Fruit fly (Drosophila melanogaster) whole organism, prepupa: Measurements from ENCODE around the gene CG10428.

Experiments used
- Blimp-1 ChIP-seq: fragments of 200-800 bp; sonication (Bioruptor generic); optimal IDR thresholded peaks from 3 replicates; lab custom pipeline; 2017; ENCODE audit warnings: missing biosample characterization, missing genetic modification characterization, mild to moderate bottlenecking, moderate library complexity, missing genetic modification reagents
- CG10631 ChIP-seq: fragments of 200-800 bp; sonication (Bioruptor generic); optimal IDR thresholded peaks from 2 replicates; lab custom pipeline; 2016; ENCODE audit warnings: missing biosample characterization, missing genetic modification characterization
- CG11902 ChIP-seq: fragments of 200-800 bp; sonication (Bioruptor generic); optimal IDR thresholded peaks from 3 replicates; lab custom pipeline; 2016; ENCODE audit warnings: missing biosample characterization, missing genetic modification characterization
- CG15336 ChIP-seq: fragments of 200-800 bp; sonication (Bioruptor generic); IDR thresholded peaks from 2 replicates; pipeline ENCODE4 v1.3.6; 2022; ENCODE audit warnings: missing biosample characterization, missing genetic modification characterization
- CG16779 ChIP-seq: fragments of 200-800 bp; sonication (Bioruptor generic); optimal IDR thresholded peaks from 3 replicates; lab custom pipeline; 2017; ENCODE audit warnings: missing biosample characterization, mild to moderate bottlenecking, missing genetic modification characterization
- CG3032 ChIP-seq: fragments of 200-800 bp; optimal IDR thresholded peaks from 2 replicates; lab custom pipeline; 2019; ENCODE audit warnings: missing biosample characterization, mild to moderate bottlenecking, missing genetic modification characterization, moderate library complexity
- CG31627 ChIP-seq: fragments of 200-800 bp; sonication (Bioruptor generic); optimal IDR thresholded peaks from 3 replicates; lab custom pipeline; 2016; ENCODE audit warnings: missing biosample characterization, missing genetic modification characterization
- CG34406 ChIP-seq: fragments of 200-800 bp; sonication (Bioruptor generic); optimal IDR thresholded peaks from 3 replicates; lab custom pipeline; 2016; ENCODE audit warnings: missing biosample characterization, missing genetic modification characterization
- CG3919 ChIP-seq: fragments of 200-800 bp; sonication (Bioruptor generic); optimal IDR thresholded peaks from 3 replicates; lab custom pipeline; 2016; ENCODE audit warnings: missing biosample characterization, missing genetic modification characterization
- CG4318 ChIP-seq: fragments of 200-800 bp; sonication (Bioruptor generic); optimal IDR thresholded peaks from 3 replicates; lab custom pipeline; 2017; ENCODE audit warnings: missing biosample characterization, mild to moderate bottlenecking, missing genetic modification characterization
- CG6792 ChIP-seq: fragments of 200-800 bp; sonication (Bioruptor generic); optimal IDR thresholded peaks from 3 replicates; lab custom pipeline; 2016; ENCODE audit warnings: missing biosample characterization, missing genetic modification characterization
- CG8319 ChIP-seq: fragments of 200-800 bp; sonication (Bioruptor generic); optimal IDR thresholded peaks from 3 replicates; lab custom pipeline; 2016; ENCODE audit warnings: missing biosample characterization, missing genetic modification characterization
- CG9139 ChIP-seq: fragments of 200-800 bp; sonication (Bioruptor generic); optimal IDR thresholded peaks from 3 replicates; lab custom pipeline; 2017; ENCODE audit warnings: missing biosample characterization, mild to moderate bottlenecking, missing genetic modification characterization
- Eip75B ChIP-seq: fragments of 200-800 bp; sonication (Bioruptor generic); optimal IDR thresholded peaks from 3 replicates; lab custom pipeline; 2016; ENCODE audit warnings: missing biosample characterization, missing genetic modification characterization
- Eip78C ChIP-seq: fragments of 200-800 bp; sonication (Bioruptor generic); peaks from one replicate; lab custom pipeline; 2016; ENCODE audit warnings: missing biosample characterization, missing genetic modification characterization
- Eip93F ChIP-seq: fragments of 200-800 bp; sonication (Bioruptor generic); optimal IDR thresholded peaks from 2 replicates; lab custom pipeline; 2016; ENCODE audit warnings: missing biosample characterization, mild to moderate bottlenecking, missing genetic modification characterization
- Ets21C ChIP-seq: fragments of 200-800 bp; sonication (Bioruptor generic); optimal IDR thresholded peaks from 3 replicates; lab custom pipeline; 2016; ENCODE audit warnings: missing biosample characterization, missing genetic modification characterization
- Ets96B ChIP-seq: fragments of 200-800 bp; optimal IDR thresholded peaks from 2 replicates; lab custom pipeline; 2019; ENCODE audit warnings: missing biosample characterization, mild to moderate bottlenecking, missing genetic modification characterization, moderate library complexity
- Gug ChIP-seq: fragments of 200-800 bp; sonication (Bioruptor generic); IDR thresholded peaks from 2 replicates; pipeline ENCODE4 v1.3.6; 2022; ENCODE audit warnings: missing biosample characterization, missing genetic modification characterization
- Hr38 ChIP-seq: sonication (Bioruptor generic); optimal IDR thresholded peaks from 2 replicates; lab custom pipeline; 2016; ENCODE audit warnings: missing biosample characterization, missing genetic modification characterization
- Lpt ChIP-seq: fragments of 200-800 bp; sonication (Bioruptor generic); optimal IDR thresholded peaks from 3 replicates; lab custom pipeline; 2016; ENCODE audit warnings: missing biosample characterization, missing genetic modification characterization
- Met ChIP-seq: fragments of 200-800 bp; sonication (Bioruptor generic); optimal IDR thresholded peaks from 3 replicates; lab custom pipeline; 2016; ENCODE audit warnings: missing biosample characterization, missing genetic modification characterization
- OdsH ChIP-seq: fragments of 200-800 bp; sonication (Bioruptor generic); optimal IDR thresholded peaks from 3 replicates; lab custom pipeline; 2016; ENCODE audit warnings: missing biosample characterization, missing genetic modification characterization
- Smox ChIP-seq: fragments of 200-800 bp; sonication (Bioruptor generic); optimal IDR thresholded peaks from 3 replicates; lab custom pipeline; 2016; ENCODE audit warnings: missing biosample characterization, missing genetic modification characterization
- Sox14 ChIP-seq: fragments of 200-800 bp; sonication (Bioruptor generic); optimal IDR thresholded peaks from 3 replicates; lab custom pipeline; 2016; ENCODE audit warnings: missing biosample characterization, missing genetic modification characterization
- Sox15 ChIP-seq: fragments of 200-800 bp; sonication (Bioruptor generic); optimal IDR thresholded peaks from 3 replicates; lab custom pipeline; 2016; ENCODE audit warnings: missing biosample characterization, missing genetic modification characterization
- achi ChIP-seq: fragments of 200-800 bp; sonication (Bioruptor generic); optimal IDR thresholded peaks from 3 replicates; lab custom pipeline; 2016; ENCODE audit warnings: missing biosample characterization, missing genetic modification characterization
- dac ChIP-seq: fragments of 200-800 bp; sonication (Bioruptor generic); optimal IDR thresholded peaks from 2 replicates; lab custom pipeline; 2017; ENCODE audit warnings: missing biosample characterization, mild to moderate bottlenecking, missing genetic modification characterization
- dsx ChIP-seq: fragments of 200-800 bp; optimal IDR thresholded peaks from 3 replicates; lab custom pipeline; 2019; ENCODE audit warnings: missing biosample characterization, mild to moderate bottlenecking, missing genetic modification characterization, moderate library complexity; ENCODE audit not compliant: poor library complexity, severe bottlenecking
- esn ChIP-seq: fragments of 200-800 bp; sonication (Bioruptor generic); optimal IDR thresholded peaks from 2 replicates; lab custom pipeline; 2016; ENCODE audit warnings: missing biosample characterization, mild to moderate bottlenecking, missing genetic modification characterization, moderate library complexity
- fd59A ChIP-seq: fragments of 200-800 bp; sonication (Bioruptor generic); optimal IDR thresholded peaks from 2 replicates; lab custom pipeline; 2017; ENCODE audit warnings: missing biosample characterization, mild to moderate bottlenecking, missing genetic modification characterization, missing genetic modification reagents
- fkh ChIP-seq: fragments of 200-800 bp; sonication (Bioruptor generic); optimal IDR thresholded peaks from 3 replicates; lab custom pipeline; 2017; ENCODE audit warnings: missing biosample characterization, mild to moderate bottlenecking, missing genetic modification characterization, moderate library complexity
- lz ChIP-seq: fragments of 200-800 bp; sonication (Bioruptor generic); optimal IDR thresholded peaks from 3 replicates; lab custom pipeline; 2016; ENCODE audit warnings: missing biosample characterization, missing genetic modification characterization
- pdm3 ChIP-seq: fragments of 200-800 bp; sonication (Bioruptor generic); optimal IDR thresholded peaks from 3 replicates; lab custom pipeline; 2016; ENCODE audit warnings: missing biosample characterization, missing genetic modification characterization
- spab ChIP-seq: fragments of 200-800 bp; sonication (Bioruptor generic); optimal IDR thresholded peaks from 2 replicates; lab custom pipeline; 2017; ENCODE audit warnings: missing biosample characterization, mild to moderate bottlenecking, missing genetic modification characterization, missing genetic modification reagents
- ss ChIP-seq, 2 experiments: fragments of 200-800 bp; sonication (Bioruptor generic); optimal IDR thresholded peaks; 2 replicates in 1 of 2; 3 replicates in 1 of 2; lab custom pipeline; 2017 to 2018; ENCODE audit warnings: mild to moderate bottlenecking in 2 of 2, missing biosample characterization in 2 of 2, missing genetic modification characterization in 2 of 2, moderate library complexity in 1 of 2
- topi ChIP-seq: fragments of 200-800 bp; sonication (Bioruptor generic); optimal IDR thresholded peaks from 3 replicates; lab custom pipeline; 2016; ENCODE audit warnings: missing biosample characterization, missing genetic modification characterization
- vri ChIP-seq: fragments of 200-800 bp; sonication (Bioruptor generic); optimal IDR thresholded peaks from 3 replicates; lab custom pipeline; 2016; ENCODE audit warnings: missing biosample characterization, mild to moderate bottlenecking, missing genetic modification characterization

The CG10428 gene

DNA sequence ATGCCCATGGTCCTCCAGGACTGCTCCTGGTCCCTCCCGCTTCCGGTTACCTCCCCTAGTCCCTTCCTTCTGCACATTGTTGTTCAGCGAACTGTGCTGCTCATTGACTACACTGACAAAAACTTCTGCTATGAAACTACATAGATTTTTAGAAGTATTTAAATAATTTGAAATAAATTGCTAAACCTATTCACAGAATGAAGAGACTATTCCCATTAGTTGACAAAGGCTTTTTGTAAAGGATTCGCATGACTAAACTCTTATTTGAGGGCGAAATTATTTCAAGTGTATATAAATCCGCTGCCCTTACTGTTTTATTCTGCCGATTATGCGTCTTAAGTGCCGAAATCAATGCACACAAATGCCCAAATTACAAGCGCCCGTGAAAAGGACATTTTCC lies 27.4 kb upstream of the CG10428 start (continued):
- TF ChIP-seq topi (GFP tag; lab: Kevin White, UChicago) = peak; percentile 15
- TF ChIP-seq spab (GFP tag; lab: Kevin White, UChicago) = no peak
- TF ChIP-seq CG34406 (GFP tag; lab: Kevin White, UChicago) = peak; percentile 9
- no peak for TF ChIP-seq CG8319 (GFP tag; lab: Kevin White, UChicago)
- peak; percentile 18 for TF ChIP-seq Ets96B
- peak; percentile 46 for TF ChIP-seq Smox
- peak; percentile 18 for TF ChIP-seq CG3919 (GFP tag; lab: Kevin White, UChicago)
- peak; percentile 71 for TF ChIP-seq Eip78C (GFP tag; lab: Kevin White, UChicago)

DNA sequence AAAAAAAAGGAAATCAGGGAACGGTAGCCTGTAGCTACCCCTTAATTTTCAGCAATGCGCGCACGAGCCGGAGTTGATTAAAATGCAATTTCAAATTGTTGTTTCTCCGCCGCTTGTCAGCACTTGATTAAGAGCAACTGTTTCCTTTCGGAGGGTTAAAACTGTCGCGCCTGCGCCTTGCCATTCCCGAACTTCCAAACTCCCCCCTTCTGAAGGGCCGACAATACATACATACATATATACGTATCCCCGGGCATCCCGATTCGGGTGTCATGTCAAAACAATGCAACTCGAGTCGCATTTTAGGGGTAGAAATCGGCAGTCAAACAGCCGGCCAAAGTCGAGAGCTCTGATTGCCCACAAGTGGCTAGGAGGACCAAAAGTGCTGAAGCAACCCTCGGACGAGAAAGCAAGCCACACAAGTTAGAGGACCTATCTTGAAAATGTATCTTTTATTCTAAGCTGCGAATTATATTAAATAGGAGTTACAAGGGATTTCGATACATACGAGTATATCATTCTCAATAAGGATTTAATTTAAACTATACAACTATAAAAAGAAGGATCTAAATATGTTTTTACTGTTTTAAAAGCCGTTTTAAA lies 23.9 kb upstream of the CG10428 start:
- no peak for TF ChIP-seq Met (GFP tag; lab: Kevin White, UChicago)
- no peak for TF ChIP-seq CG3032 (tag; lab: Kevin White, UChicago)
- no peak for TF ChIP-seq vri (GFP tag; lab: Kevin White, UChicago)
- no peak for TF ChIP-seq Eip78C (GFP tag; lab: Kevin White, UChicago)
- TF ChIP-seq CG4318 (GFP tag; lab: Kevin White, UChicago) = no peak
- TF ChIP-seq achi (GFP tag; lab: Kevin White, UChicago) = no peak
- TF ChIP-seq dac (GFP tag; lab: Kevin White, UChicago) = no peak
- no peak for TF ChIP-seq dsx (GFP tag; lab: Kevin White, UChicago)
- TF ChIP-seq pdm3 (GFP tag; lab: Kevin White, UChicago) = no peak
- TF ChIP-seq CG11902 (GFP tag; lab: Kevin White, UChicago) = no peak
- no peak for TF ChIP-seq Hr38 (GFP tag; lab: Kevin White, UChicago)
- TF ChIP-seq Blimp-1 = no peak
- no peak for TF ChIP-seq ss (GFP tag; optimal IDR thresholded peaks at IDR 0.05; lab: Kevin White, UChicago)
- TF ChIP-seq CG6792 (GFP tag; lab: Kevin White, UChicago) = no peak
- TF ChIP-seq fkh = no peak
- TF ChIP-seq CG9139 (GFP tag; lab: Kevin White, UChicago) = no peak
- TF ChIP-seq fd59A (GFP tag; lab: Kevin White, UChicago) = no peak
- no peak for TF ChIP-seq OdsH (GFP tag; lab: Kevin White, UChicago)
- TF ChIP-seq Eip93F = no peak

DNA sequence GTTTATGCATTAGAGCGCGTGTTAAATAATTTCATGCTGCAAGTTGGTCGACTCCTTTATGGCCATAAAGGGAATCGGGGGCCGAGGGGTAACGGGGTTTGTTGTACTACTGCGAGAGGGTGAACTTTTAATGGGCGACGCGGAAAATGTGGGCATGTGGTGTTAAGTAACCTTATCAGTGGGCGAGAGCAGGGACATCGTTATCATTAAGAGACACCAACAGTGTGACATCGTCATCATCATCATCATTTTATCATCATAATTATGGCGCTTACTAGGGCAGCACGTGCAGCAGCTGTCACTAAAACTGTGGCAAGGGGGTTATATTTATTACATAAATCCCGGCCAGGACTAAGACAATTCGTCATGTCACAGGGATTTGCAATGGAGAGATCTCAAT lies 23.3 kb upstream of the CG10428 start:
- TF ChIP-seq Eip75B (GFP tag; lab: Kevin White, UChicago) (no peak), Ets21C (GFP tag; lab: Kevin White, UChicago) (no peak), Sox15 (GFP tag; lab: Kevin White, UChicago) (no peak), Sox14 (GFP tag; lab: Kevin White, UChicago) (no peak), CG31627 (GFP tag; lab: Kevin White, UChicago) (no peak), CG16779 (tag; lab: Kevin White, UChicago) (no peak), Met (GFP tag; lab: Kevin White, UChicago) (no peak), CG10631 (GFP tag; lab: Kevin White, UChicago) (no peak), achi (GFP tag; lab: Kevin White, UChicago) (no peak)

- TF ChIP-seq spab (GFP tag; lab: Kevin White, UChicago) (no peak), Eip93F (no peak), Lpt (no peak), Met (GFP tag; lab: Kevin White, UChicago) (no peak), achi (GFP tag; lab: Kevin White, UChicago) (no peak), ss (GFP tag; optimal IDR thresholded peaks at IDR 0.05; lab: Kevin White, UChicago) (no peak), Gug (GFP tag; lab: Robert Waterston, UW) (no peak), esn (GFP tag; lab: Kevin White, UChicago) (no peak), lz (no peak), dsx (GFP tag; lab: Kevin White, UChicago) (no peak), Ets21C (GFP tag; lab: Kevin White, UChicago) (no peak), Sox15 (GFP tag; lab: Kevin White, UChicago) (no peak), Eip75B (GFP tag; lab: Kevin White, UChicago) (no peak), CG15336 (GFP tag; lab: Robert Waterston, UW) (no peak), CG16779 (tag; lab: Kevin White, UChicago) (no peak)
- TF ChIP-seq, all 60 proteins: peak for 0
Observed at dm6 chr2L:18925956-18926355, 22.7 kb upstream of the CG10428 start.
